Fruit fly (Drosophila melanogaster): ENCODE data around the gene cv.

The cv gene

DNA sequence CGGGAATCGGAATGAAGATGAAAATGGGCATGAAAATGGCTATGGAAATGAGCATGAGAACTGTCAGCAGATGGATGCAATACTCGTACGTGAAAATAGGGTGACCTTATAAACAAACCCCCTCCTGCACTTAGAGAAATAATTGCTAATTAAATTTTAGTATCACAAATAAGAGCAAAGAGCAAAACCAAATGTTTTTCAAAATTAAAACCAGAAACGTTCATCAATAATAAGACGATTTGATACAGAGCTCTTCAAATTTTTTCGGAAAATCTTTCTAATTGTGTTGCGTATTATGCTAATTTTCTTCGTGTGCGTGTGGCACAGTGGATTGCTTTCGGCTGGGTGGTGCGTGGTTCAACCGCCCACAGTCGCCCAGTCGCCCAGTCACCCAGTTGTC, 43.6 kb upstream of the cv start (continued):
- TF ChIP-seq unc-4 (GFP tag; IDR thresholded peaks at IDR 0.05; ENCODE audit: partially characterized antibody) (no peak), CG12391 (tag; optimal IDR thresholded peaks at IDR 0.05) (peak; percentile 38), seq (GFP tag; IDR thresholded peaks at IDR 0.05) (no peak), Kr (GFP tag; optimal IDR thresholded peaks at IDR 0.05) (no peak), CG16815 (GFP tag; optimal IDR thresholded peaks at IDR 0.05) (no peak), lab (GFP tag; optimal IDR thresholded peaks at IDR 0.05) (peak; percentile 30), Camta (GFP tag; optimal IDR thresholded peaks at IDR 0.05) (no peak), Med (GFP tag) (peak; percentile 54), amos (GFP tag; IDR thresholded peaks at IDR 0.05; ENCODE audit: partially characterized antibody) (no peak), Myb (GFP tag; optimal IDR thresholded peaks at IDR 0.05) (no peak), E2f1 (GFP tag; IDR thresholded peaks at IDR 0.05) (no peak), CG6654 (GFP tag; optimal IDR thresholded peaks at IDR 0.05) (no peak), nerfin-1 (tag; optimal IDR thresholded peaks at IDR 0.05) (peak; percentile 30), tap (tag; optimal IDR thresholded peaks at IDR 0.05) (no peak), CG16863 (GFP tag; optimal IDR thresholded peaks at IDR 0.05) (no peak), Mrtf (GFP tag; IDR thresholded peaks at IDR 0.05) (no peak), grau (tag; optimal IDR thresholded peaks at IDR 0.05) (peak; percentile 17), Spps (tag; optimal IDR thresholded peaks at IDR 0.05) (no peak), gfzf (GFP tag; optimal IDR thresholded peaks at IDR 0.05) (no peak), CG14667 (GFP tag; IDR thresholded peaks at IDR 0.05) (no peak), vfl (GFP tag; optimal IDR thresholded peaks at IDR 0.05) (no peak), Mad (GFP tag; optimal IDR thresholded peaks at IDR 0.05) (no peak), Dref (GFP tag; IDR thresholded peaks at IDR 0.05) (no peak), shn (GFP tag; optimal IDR thresholded peaks at IDR 0.05) (no peak), HLH54F (GFP tag; optimal IDR thresholded peaks at IDR 0.05) (no peak), CG11695 (GFP tag; IDR thresholded peaks at IDR 0.05) (no peak), chif (GFP tag; optimal IDR thresholded peaks at IDR 0.05) (peak in 1 of 2 experiments; percentile 41), Atf-2 (GFP tag; optimal IDR thresholded peaks at IDR 0.05) (no peak), CG8388 (GFP tag; optimal IDR thresholded peaks at IDR 0.05) (peak; percentile 16), CG10462 (GFP tag; optimal IDR thresholded peaks at IDR 0.05) (no peak), slbo (GFP tag; IDR thresholded peaks at IDR 0.05) (no peak), Awh (GFP tag; IDR thresholded peaks at IDR 0.05) (no peak), rib (GFP tag; IDR thresholded peaks at IDR 0.05) (no peak), CG6175 (GFP tag; IDR thresholded peaks at IDR 0.05) (no peak), lbe (GFP tag; optimal IDR thresholded peaks at IDR 0.05) (no peak), Vsx1 (GFP tag; optimal IDR thresholded peaks at IDR 0.05) (no peak), CG16779 (GFP tag; IDR thresholded peaks at IDR 0.05) (no peak), CG2202 (tag; optimal IDR thresholded peaks at IDR 0.05) (no peak), CG2712 (tag; optimal IDR thresholded peaks at IDR 0.05) (peak; percentile 41), CG11093 (GFP tag; IDR thresholded peaks at IDR 0.05) (no peak), CG17829 (tag; optimal IDR thresholded peaks at IDR 0.05) (no peak), Neu2 (GFP tag; optimal IDR thresholded peaks at IDR 0.05; ENCODE audit: borderline replicate concordance) (no peak), CG8478 (optimal IDR thresholded peaks at IDR 0.05) (no peak), CG6272 (GFP tag; IDR thresholded peaks at IDR 0.05) (no peak), CG2199 (GFP tag; IDR thresholded peaks at IDR 0.05) (no peak), tio (GFP tag; optimal IDR thresholded peaks at IDR 0.05) (no peak), Fer1 (GFP tag; optimal IDR thresholded peaks at IDR 0.05) (no peak), CG1024 (GFP tag; IDR thresholded peaks at IDR 0.05) (0 out of 2 replicates have a peak, but pooled peaks have one; percentile 4), inv (GFP tag; IDR thresholded peaks at IDR 0.05; ENCODE audit: partially characterized antibody) (no peak), HmgD (GFP tag; optimal IDR thresholded peaks at IDR 0.05) (no peak), fd96Cb (tag; optimal IDR thresholded peaks at IDR 0.05) (peak; percentile 32), pum (GFP tag; optimal IDR thresholded peaks at IDR 0.05) (no peak), CG6683 (GFP tag; optimal IDR thresholded peaks at IDR 0.05) (no peak)
